Worm (Caenorhabditis elegans) whole organism, L3 larva: ENCODE data around the gene decr-1.3.

ENCODE experiments used
- R02D3.7 ChIP-seq: fragments of 150-350 bp; optimal IDR thresholded peaks from 2 replicates; lab custom pipeline; 2014; ENCODE audit warnings: missing biosample characterization, missing genetic modification characterization
- ZK546.5 ChIP-seq: sonication (generic microtip); optimal IDR thresholded peaks from 2 replicates; lab custom pipeline; 2017; ENCODE audit warnings: missing biosample characterization, missing genetic modification characterization
- ama-1 ChIP-seq: fragments of 150-350 bp; optimal IDR thresholded peaks from 2 replicates; lab custom pipeline; 2018
- ceh-28 ChIP-seq: fragments of 150-350 bp; optimal IDR thresholded peaks from 2 replicates; lab custom pipeline; 2014; ENCODE audit warnings: missing biosample characterization, missing genetic modification reagents, missing genetic modification characterization
- ceh-9 ChIP-seq: sonication (generic microtip); optimal IDR thresholded peaks from 2 replicates; lab custom pipeline; 2018; ENCODE audit warnings: missing biosample characterization, missing genetic modification characterization
- daf-12 ChIP-seq: fragments of 150-350 bp; optimal IDR thresholded peaks from 2 replicates; lab custom pipeline; 2014; ENCODE audit warnings: missing biosample characterization, missing genetic modification reagents, missing genetic modification characterization
- egl-27 ChIP-seq: sonication (generic microtip); optimal IDR thresholded peaks from 4 replicates; lab custom pipeline; 2017; ENCODE audit warnings: missing biosample characterization, missing genetic modification reagents, missing genetic modification characterization
- elt-1 ChIP-seq: fragments of 150-350 bp; optimal IDR thresholded peaks from 2 replicates; lab custom pipeline; 2014; ENCODE audit warnings: missing biosample characterization, missing genetic modification characterization
- elt-2 ChIP-seq: sonication (generic microtip); optimal IDR thresholded peaks from 2 replicates; lab custom pipeline; 2016; ENCODE audit warnings: missing genetic modification reagents, mild to moderate bottlenecking, missing genetic modification characterization, missing compliant biosample characterization
- elt-3 ChIP-seq, 3 experiments: fragments of 150-350 bp in 1 of 3; sonication (generic microtip) in 2 of 3; optimal IDR thresholded peaks; 2 replicates in 2 of 3; 4 replicates in 1 of 3; lab custom pipeline; 2014 to 2017; ENCODE audit warnings: missing biosample characterization in 3 of 3, missing genetic modification characterization in 3 of 3
- eor-1 ChIP-seq, 2 experiments: fragments of 150-350 bp; optimal IDR thresholded peaks; 2 replicates each; lab custom pipeline; 2014 to 2018; ENCODE audit warnings: missing biosample characterization in 2 of 2, missing genetic modification characterization in 2 of 2
- fkh-10 ChIP-seq: sonication (generic microtip); optimal IDR thresholded peaks from 2 replicates; lab custom pipeline; 2017; ENCODE audit warnings: missing biosample characterization, missing genetic modification reagents, missing genetic modification characterization
- fos-1 ChIP-seq: fragments of 150-350 bp; optimal IDR thresholded peaks from 2 replicates; lab custom pipeline; 2014; ENCODE audit warnings: missing biosample characterization, missing genetic modification characterization
- hmg-11 ChIP-seq: sonication (generic microtip); optimal IDR thresholded peaks from 2 replicates; lab custom pipeline; 2016; ENCODE audit warnings: missing genetic modification characterization, missing compliant biosample characterization
- jun-1 ChIP-seq: fragments of 150-350 bp; optimal IDR thresholded peaks from 2 replicates; lab custom pipeline; 2014; ENCODE audit warnings: missing biosample characterization, missing genetic modification reagents, missing genetic modification characterization
- lin-15B ChIP-seq: fragments of 150-350 bp; optimal IDR thresholded peaks from 2 replicates; lab custom pipeline; 2014; ENCODE audit warnings: missing biosample characterization, missing genetic modification characterization
- lin-39 ChIP-seq: fragments of 150-350 bp; optimal IDR thresholded peaks from 2 replicates; lab custom pipeline; 2018; ENCODE audit warnings: missing biosample characterization, missing genetic modification reagents, missing genetic modification characterization
- mdl-1 ChIP-seq: fragments of 150-350 bp; optimal IDR thresholded peaks from 2 replicates; lab custom pipeline; 2014; ENCODE audit warnings: missing biosample characterization, missing genetic modification characterization
- nfya-1 ChIP-seq: sonication (generic microtip); optimal IDR thresholded peaks from 2 replicates; lab custom pipeline; 2017; ENCODE audit warnings: missing genetic modification characterization, mild to moderate bottlenecking, missing compliant biosample characterization, antibody characterized with exemption, moderate library complexity; ENCODE audit not compliant: insufficient read depth
- nhr-11 ChIP-seq: fragments of 150-350 bp; optimal IDR thresholded peaks from 2 replicates; lab custom pipeline; 2014; ENCODE audit warnings: missing biosample characterization, missing genetic modification characterization
- nhr-23 ChIP-seq: fragments of 150-350 bp; optimal IDR thresholded peaks from 2 replicates; lab custom pipeline; 2014; ENCODE audit warnings: missing biosample characterization, missing genetic modification reagents, missing genetic modification characterization
- nhr-25 ChIP-seq: sonication (generic microtip); optimal IDR thresholded peaks from 2 replicates; lab custom pipeline; 2017; ENCODE audit warnings: missing biosample characterization, missing genetic modification characterization
- nhr-28 ChIP-seq: fragments of 150-350 bp; optimal IDR thresholded peaks from 2 replicates; lab custom pipeline; 2014; ENCODE audit warnings: missing biosample characterization, missing genetic modification characterization
- nhr-43 ChIP-seq: sonication (generic microtip); optimal IDR thresholded peaks from 2 replicates; lab custom pipeline; 2016; ENCODE audit warnings: mild to moderate bottlenecking, missing genetic modification characterization, missing compliant biosample characterization; ENCODE audit not compliant: poor library complexity, severe bottlenecking
- nhr-77 ChIP-seq: fragments of 150-350 bp; optimal IDR thresholded peaks from 2 replicates; lab custom pipeline; 2014; ENCODE audit warnings: missing biosample characterization, missing genetic modification characterization
- pha-4 ChIP-seq: fragments of 150-350 bp; optimal IDR thresholded peaks from 2 replicates; lab custom pipeline; 2014; ENCODE audit warnings: missing biosample characterization, missing genetic modification reagents, missing genetic modification characterization
- pqm-1 ChIP-seq: fragments of 150-350 bp; optimal IDR thresholded peaks from 2 replicates; lab custom pipeline; 2017; ENCODE audit warnings: missing biosample characterization, missing genetic modification characterization, inconsistent platforms
- skn-1 ChIP-seq: fragments of 150-350 bp; optimal IDR thresholded peaks from 2 replicates; lab custom pipeline; 2014; ENCODE audit warnings: missing biosample characterization, missing genetic modification characterization
- snpc-4 ChIP-seq: fragments of 150-350 bp; optimal IDR thresholded peaks from 2 replicates; lab custom pipeline; 2014; ENCODE audit warnings: missing biosample characterization, missing genetic modification characterization
- tbx-2 ChIP-seq: sonication (generic microtip); optimal IDR thresholded peaks from 2 replicates; lab custom pipeline; 2016; ENCODE audit warnings: mild to moderate bottlenecking, missing genetic modification characterization, missing compliant biosample characterization
- unc-62 ChIP-seq: fragments of 150-350 bp; sonication (generic microtip); optimal IDR thresholded peaks from 4 replicates; lab custom pipeline; 2014; ENCODE audit warnings: missing biosample characterization, missing genetic modification reagents, missing genetic modification characterization
- zag-1 ChIP-seq: fragments of 150-350 bp; optimal IDR thresholded peaks from 2 replicates; lab custom pipeline; 2014; ENCODE audit warnings: missing biosample characterization, missing genetic modification characterization
- ztf-4 ChIP-seq: fragments of 150-350 bp; optimal IDR thresholded peaks from 2 replicates; lab custom pipeline; 2014; ENCODE audit warnings: missing biosample characterization, missing genetic modification characterization

decr-1.3 gene

ce11 chrII:8128273-8129039, 44.9 kb downstream of the decr-1.3 start:
- TF ChIP-seq jun-1 (tag; lab: Kevin White, UChicago) (no peak), nfya-1 (tag; lab: Kevin White, UChicago) (peak; percentile 85), R02D3.7 (tag; lab: Kevin White, UChicago) (no peak), nhr-43 (tag; lab: Kevin White, UChicago) (peak; percentile 58), unc-62 (GFP tag; lab: Kevin White, UChicago) (peak; percentile 42), ZK546.5 (tag; lab: Kevin White, UChicago) (no peak), daf-12 (tag; lab: Kevin White, UChicago) (no peak), zag-1 (tag; lab: Kevin White, UChicago) (no peak), hmg-11 (tag; lab: Kevin White, UChicago) (peak; percentile 71), elt-2 (peak; percentile 35), elt-3 (tag; optimal IDR thresholded peaks at IDR 0.05; lab: Kevin White, UChicago) (peak in 1 of 3 experiments; percentile 52), egl-27 (tag; lab: Kevin White, UChicago) (no peak), elt-1 (peak; percentile 55), nhr-25 (tag; lab: Kevin White, UChicago) (peak; percentile 94), lin-39 (tag; lab: Kevin White, UChicago) (peak; percentile 79), ztf-4 (tag; lab: Kevin White, UChicago) (peak; percentile 50), ama-1 (lab: Kevin White, UChicago) (peak; percentile 40), ceh-28 (peak; percentile 44), nhr-23 (tag; lab: Kevin White, UChicago) (peak; percentile 49), ceh-9 (tag; lab: Kevin White, UChicago) (no peak), tbx-2 (peak; percentile 0), pha-4 (tag; lab: Kevin White, UChicago) (peak; percentile 69), snpc-4 (tag; lab: Kevin White, UChicago) (no peak), skn-1 (peak; percentile 27)

DNA sequence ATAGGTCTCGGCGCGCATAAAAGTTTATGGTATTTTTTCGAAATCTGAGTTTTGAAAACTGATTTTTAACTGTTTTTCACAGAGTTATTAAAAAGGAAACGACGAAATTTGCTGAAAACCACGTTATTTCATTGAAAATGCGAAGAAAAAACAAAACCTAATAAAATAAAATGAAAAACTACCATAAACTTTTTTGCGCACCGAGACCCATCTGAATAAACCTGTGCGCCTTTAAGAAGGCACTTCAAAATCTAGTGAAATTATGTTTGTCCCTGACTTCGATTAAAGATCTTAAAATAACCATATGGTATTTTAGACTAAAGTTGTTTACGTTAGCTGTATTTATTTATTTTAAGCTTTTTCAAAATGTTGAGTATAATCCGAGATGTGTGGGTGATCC, 45.6 kb downstream of the decr-1.3 start:
- no peak for TF ChIP-seq skn-1
- TF ChIP-seq fkh-10, result no peak
- TF ChIP-seq mdl-1 (tag; lab: Kevin White, UChicago), result no peak
- no peak for TF ChIP-seq nhr-11
- TF ChIP-seq fos-1, result no peak
- no peak for TF ChIP-seq ztf-4 (tag; lab: Kevin White, UChicago)
- TF ChIP-seq nhr-23 (tag; lab: Kevin White, UChicago), result no peak
- TF ChIP-seq ama-1 (lab: Kevin White, UChicago), result no peak

DNA sequence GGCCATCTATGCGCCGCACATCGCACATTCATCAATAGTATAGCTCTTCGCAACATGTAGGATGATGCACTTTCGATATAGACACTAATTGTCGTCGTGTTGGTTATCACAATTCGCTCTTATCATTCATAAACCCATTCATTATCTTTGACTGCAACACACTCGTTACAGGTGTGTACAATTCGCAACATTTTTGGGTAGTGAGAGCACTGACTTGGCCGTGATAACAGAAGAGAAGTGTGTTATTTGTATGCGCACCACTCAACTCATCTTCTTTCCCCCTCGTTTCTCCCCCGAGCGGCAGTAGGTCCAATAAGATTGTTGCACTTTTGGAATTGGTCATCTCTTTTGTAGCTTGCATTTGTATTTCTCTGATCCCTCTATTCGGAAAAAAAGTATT, 46.1 kb downstream of the decr-1.3 start:
- TF ChIP-seq pha-4 (tag; lab: Kevin White, UChicago) (peak; percentile 82), lin-39 (tag; lab: Kevin White, UChicago) (peak; percentile 23), pqm-1 (tag; lab: Kevin White, UChicago) (peak; percentile 95), nfya-1 (tag; lab: Kevin White, UChicago) (peak; percentile 4), nhr-43 (tag; lab: Kevin White, UChicago) (no peak), elt-2 (peak; percentile 93), nhr-28 (tag; lab: Kevin White, UChicago) (no peak), jun-1 (tag; lab: Kevin White, UChicago) (peak; percentile 65)

ce11 chrII:8126617-8127016, 46.7 kb downstream of the decr-1.3 start:
- TF ChIP-seq lin-15B (tag; lab: Kevin White, UChicago) (no peak), jun-1 (tag; lab: Kevin White, UChicago) (no peak), nhr-77 (tag; lab: Kevin White, UChicago) (no peak), unc-62 (GFP tag; lab: Kevin White, UChicago) (no peak), nfya-1 (tag; lab: Kevin White, UChicago) (no peak), nhr-25 (tag; lab: Kevin White, UChicago) (no peak), eor-1 (tag; optimal IDR thresholded peaks at IDR 0.05; lab: Kevin White, UChicago) (no peak), ceh-28 (no peak)
